Fruit fly (Drosophila melanogaster): ENCODE data around the gene CG6290.

Gene CG6290

DNA sequence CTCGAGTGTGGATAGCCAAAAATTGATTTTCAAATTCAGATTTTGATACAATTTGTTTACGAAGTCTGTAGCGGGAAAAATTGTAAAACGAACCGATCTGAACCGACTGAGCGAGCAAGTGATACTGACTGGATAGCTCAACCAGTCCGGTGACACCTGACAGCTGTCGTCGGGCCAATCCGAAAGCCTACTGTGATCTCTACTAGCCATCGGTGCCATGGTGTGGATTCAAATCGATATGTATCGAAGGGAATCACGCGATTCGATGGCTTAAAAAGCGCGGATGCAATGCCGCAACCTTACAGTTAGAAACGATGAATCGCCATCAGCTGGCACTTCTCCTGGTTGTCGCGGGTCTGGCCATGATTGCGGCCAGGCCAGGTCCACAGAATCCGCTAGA, at the start of gene CG6290:
CG6290 (plus strand) TSS at position 301 of the 400 bp plus-strand sequence.
- TF ChIP-seq CG8478 (optimal IDR thresholded peaks at IDR 0.05) (no peak), CTCF (optimal IDR thresholded peaks at IDR 0.05) (no peak)

dm6 chrX:18395157-18395556, 42.1 kb upstream of the CG6290 start:
- no peak for TF ChIP-seq CG8478 (optimal IDR thresholded peaks at IDR 0.05)
- no peak for TF ChIP-seq CTCF (optimal IDR thresholded peaks at IDR 0.05)

DNA sequence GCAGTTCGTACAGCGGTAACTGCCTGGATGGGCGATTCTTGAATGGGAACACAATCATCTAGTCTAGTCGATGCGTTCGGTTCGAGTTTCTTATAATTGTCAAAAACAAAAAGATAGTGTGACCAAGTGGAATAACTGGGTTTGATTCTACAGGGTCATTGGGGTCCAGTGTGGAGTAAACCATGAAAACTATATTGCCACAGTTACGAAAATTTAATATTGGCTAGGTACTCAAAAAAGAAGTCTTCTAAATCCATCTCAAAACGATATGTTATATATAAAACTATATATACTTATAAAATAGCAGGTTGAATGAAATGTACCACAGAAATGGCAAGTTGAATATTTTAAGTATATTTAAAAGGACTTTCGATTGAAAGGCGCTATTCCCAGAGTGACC, 37.3 kb upstream of the CG6290 start, which contains the start of gene CG34328:
CG34328 (minus strand) TSS at position 101 of the 400 bp plus-strand sequence.
- TF ChIP-seq CTCF (optimal IDR thresholded peaks at IDR 0.05) (no peak), CG8478 (optimal IDR thresholded peaks at IDR 0.05) (no peak)

DNA sequence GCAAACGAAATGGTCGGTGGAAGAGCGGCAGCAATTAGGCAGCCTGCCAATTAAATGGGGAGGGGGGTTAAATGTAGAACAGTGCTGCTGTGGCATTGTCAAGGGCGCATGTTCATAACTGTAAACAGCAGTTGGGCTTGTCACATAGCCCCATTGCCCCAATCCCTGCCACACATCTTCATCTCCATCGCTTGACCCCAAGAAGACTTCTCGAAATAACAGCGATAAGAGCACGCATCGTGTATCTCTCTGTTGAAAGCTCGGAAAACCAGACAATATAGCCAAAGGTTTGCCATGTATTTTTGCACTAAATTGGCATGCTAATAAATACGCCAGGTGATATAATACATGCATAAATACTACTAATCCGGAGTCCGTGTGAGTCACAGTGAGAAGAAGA, 34.7 kb upstream of the CG6290 start:
- TF ChIP-seq CTCF (optimal IDR thresholded peaks at IDR 0.05) (no peak), CG8478 (optimal IDR thresholded peaks at IDR 0.05) (no peak)

- TF ChIP-seq CG8478 (optimal IDR thresholded peaks at IDR 0.05) (no peak), CTCF (optimal IDR thresholded peaks at IDR 0.05) (no peak)
Observed at dm6 chrX:18404150-18404631, 33.1 kb upstream of the CG6290 start.

DNA sequence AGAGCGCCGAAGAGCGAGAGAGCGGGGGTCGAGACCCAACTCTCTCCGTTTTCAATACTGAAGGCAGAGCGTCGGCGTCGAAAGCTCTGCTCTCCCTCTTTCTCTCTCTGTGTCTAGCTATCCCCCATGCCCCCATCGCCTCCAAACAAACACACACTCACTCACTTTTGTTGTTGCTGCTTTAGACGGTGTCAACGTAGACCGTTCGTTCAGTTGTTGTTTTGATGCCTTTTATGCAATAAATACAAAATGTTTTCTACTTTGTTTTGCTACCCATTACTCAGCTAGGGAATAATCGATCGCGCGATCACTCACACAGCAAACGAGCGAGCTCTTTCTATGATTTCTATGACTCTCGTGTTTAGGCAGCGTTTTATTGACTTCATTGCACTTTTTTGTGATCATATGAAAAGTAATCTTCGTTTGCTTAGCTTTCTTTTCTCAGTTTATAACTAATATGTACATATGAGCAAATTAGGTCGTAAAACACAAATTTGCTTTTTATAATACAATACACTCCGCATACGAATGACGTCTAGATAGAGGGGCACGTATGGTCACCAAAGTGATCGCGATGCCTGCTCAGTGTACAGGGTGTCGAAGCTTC, 32.6 kb upstream of the CG6290 start:
- TF ChIP-seq CTCF (optimal IDR thresholded peaks at IDR 0.05) (no peak), CG8478 (optimal IDR thresholded peaks at IDR 0.05) (no peak)

DNA sequence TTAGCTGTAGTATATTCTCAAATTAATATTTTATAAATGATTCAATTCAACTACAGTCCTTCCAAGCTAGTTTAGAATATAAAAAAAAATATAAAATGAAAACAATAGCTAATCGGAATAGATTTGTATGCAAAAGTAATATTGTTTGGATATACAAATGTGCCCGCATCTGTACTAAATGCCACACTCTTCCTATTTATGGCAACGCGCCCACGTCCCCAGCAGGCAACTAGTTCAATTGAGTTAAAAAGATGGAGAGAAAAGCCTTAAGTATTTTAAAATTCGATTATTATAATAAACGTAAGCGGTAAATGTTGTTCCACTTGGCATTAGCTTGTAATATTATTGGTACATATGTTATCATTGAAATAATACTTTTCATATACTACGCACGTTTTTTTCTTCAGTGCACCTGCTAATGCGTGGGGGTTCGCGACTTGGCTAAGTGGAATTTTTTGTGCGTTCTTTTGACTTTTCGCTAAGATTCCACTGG, 31.7 kb upstream of the CG6290 start:
- TF ChIP-seq CTCF (optimal IDR thresholded peaks at IDR 0.05) (no peak), CG8478 (optimal IDR thresholded peaks at IDR 0.05) (no peak)

- TF ChIP-seq CG8478 (optimal IDR thresholded peaks at IDR 0.05) = no peak
- TF ChIP-seq CTCF (optimal IDR thresholded peaks at IDR 0.05) = no peak
Observed at dm6 chrX:18406593-18407393, 30.5 kb upstream of the CG6290 start.

DNA sequence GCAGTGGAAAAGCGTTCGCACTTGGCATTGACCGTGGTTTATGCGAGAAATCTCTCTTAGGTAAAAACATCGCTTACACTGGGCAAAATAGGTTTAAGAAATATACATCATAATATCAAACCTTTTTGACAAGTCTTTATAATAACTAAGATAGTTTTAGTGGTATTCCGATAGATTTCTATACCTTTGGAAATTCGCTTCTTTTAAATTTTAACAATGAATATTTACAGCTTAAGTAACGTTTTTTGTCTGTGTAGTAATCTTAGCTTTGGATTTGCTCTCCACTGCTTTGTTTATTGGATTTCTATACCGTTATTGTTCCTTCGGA, 29.9 kb upstream of the CG6290 start:
- TF ChIP-seq CG8478 (optimal IDR thresholded peaks at IDR 0.05) (no peak), CTCF (optimal IDR thresholded peaks at IDR 0.05) (no peak)

dm6 chrX:18409449-18409848, 27.8 kb upstream of the CG6290 start:
- no peak for TF ChIP-seq CG8478 (optimal IDR thresholded peaks at IDR 0.05)
- no peak for TF ChIP-seq CTCF (optimal IDR thresholded peaks at IDR 0.05)

dm6 chrX:18409938-18410337, 27.4 kb upstream of the CG6290 start, which contains the start of gene Nt5b:
Gene Nt5b (minus strand): TSS chrX:18410144.
- no peak for TF ChIP-seq CTCF (optimal IDR thresholded peaks at IDR 0.05)

DNA sequence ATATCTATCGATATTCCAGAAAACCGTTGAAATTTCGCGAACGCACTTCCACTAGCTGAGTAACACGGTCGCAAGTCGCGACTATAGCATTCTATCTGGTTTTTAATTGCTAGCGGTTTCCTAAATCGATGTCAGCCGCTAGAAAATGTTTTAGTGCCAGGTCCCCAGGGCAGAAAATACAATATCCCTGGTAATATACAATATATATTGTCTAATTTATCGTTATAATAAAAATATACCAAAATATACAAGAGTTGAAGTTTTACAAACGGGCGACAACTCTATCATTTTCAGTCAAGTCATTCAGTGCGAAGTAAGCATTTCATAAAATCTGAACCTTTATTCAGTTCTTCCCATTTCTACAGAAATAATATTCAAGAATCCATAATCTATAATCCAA, 22.2 kb upstream of the CG6290 start, which contains the start of gene CG15056:
CG15056 (plus strand) TSS at position 301 of the 400 bp plus-strand sequence.
- TF ChIP-seq CTCF (optimal IDR thresholded peaks at IDR 0.05) (no peak), CG8478 (optimal IDR thresholded peaks at IDR 0.05) (no peak)

dm6 chrX:18422112-18422511, 15.2 kb upstream of the CG6290 start, which contains the start of gene CG42323:
Gene CG42323 (plus strand): TSS chrX:18422413.
- TF ChIP-seq CTCF (optimal IDR thresholded peaks at IDR 0.05) (no peak), CG8478 (optimal IDR thresholded peaks at IDR 0.05) (no peak)

DNA sequence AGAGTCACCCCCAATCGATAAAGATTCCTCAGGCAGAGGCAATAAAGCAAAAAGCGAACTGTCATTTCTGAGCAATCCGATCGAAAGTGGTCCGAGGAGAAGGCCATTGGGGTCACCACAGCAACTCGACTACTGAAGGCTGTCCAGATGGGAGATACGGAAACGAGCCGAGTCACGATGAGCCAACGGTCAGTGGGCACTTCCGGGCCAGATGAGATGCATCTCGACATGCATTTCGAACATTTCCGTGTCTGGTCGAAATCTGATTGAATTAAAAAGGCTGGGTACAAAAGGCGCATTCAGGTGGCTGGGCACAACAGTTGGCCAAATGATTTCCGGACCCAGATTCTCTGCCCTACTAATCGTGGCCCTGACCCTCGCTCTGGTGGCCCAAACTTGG, 1.3 kb downstream of the CG6290 start, which contains the start of gene CG32551:
CG32551 (plus strand) TSS at position 301 of the 400 bp plus-strand sequence.
- no peak for TF ChIP-seq CTCF (optimal IDR thresholded peaks at IDR 0.05)
- no peak for TF ChIP-seq CG8478 (optimal IDR thresholded peaks at IDR 0.05)

DNA sequence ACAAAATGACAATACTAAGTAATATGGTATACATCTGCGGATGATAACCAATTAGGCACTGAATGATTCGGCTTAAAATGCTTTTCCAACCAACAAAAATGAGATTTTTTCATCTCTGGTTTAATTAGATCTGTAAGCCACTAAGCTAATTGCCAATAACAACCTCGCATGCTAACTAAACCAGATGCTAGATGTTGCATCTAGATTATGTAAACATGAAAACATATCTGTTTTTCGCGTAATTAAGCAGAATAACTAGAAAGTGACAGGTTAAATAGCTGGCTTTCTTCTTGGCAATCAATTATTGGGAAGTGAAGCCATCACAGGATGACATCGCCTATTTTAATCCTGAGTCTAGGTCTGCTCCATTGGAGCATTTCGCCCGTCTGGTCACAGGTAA, 2.1 kb downstream of the CG6290 start, which contains the start of gene CG43841:
CG43841 (plus strand) TSS at position 301 of the 400 bp plus-strand sequence.
- TF ChIP-seq CG8478 (optimal IDR thresholded peaks at IDR 0.05) (no peak), CTCF (optimal IDR thresholded peaks at IDR 0.05) (no peak)

DNA sequence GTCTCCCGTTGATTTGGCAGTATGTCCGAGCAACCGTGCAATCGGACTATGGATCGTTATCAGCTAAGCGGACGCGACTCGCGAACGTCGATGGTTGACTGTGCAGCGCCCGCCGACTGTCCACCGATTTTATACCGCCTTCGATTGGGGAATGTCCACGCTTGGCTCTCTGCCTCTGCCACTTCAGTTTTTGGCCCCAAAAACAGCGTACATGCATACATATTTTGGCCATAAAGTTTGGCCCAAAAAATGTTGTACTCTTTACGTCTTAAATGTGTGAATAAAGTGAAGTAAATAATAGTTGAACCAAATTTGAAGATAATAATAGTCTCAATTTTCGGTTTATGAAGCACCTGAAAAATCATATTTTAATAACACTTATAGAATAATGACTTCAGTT, 3.2 kb downstream of the CG6290 start, which contains the start of gene CG32548:
CG32548 (minus strand) TSS at position 101 of the 400 bp plus-strand sequence.
- TF ChIP-seq CG8478 (optimal IDR thresholded peaks at IDR 0.05) (no peak), CTCF (optimal IDR thresholded peaks at IDR 0.05) (no peak)
